Worm (Caenorhabditis elegans): ENCODE measurements around the gene dgk-2.

dgk-2 gene

DNA sequence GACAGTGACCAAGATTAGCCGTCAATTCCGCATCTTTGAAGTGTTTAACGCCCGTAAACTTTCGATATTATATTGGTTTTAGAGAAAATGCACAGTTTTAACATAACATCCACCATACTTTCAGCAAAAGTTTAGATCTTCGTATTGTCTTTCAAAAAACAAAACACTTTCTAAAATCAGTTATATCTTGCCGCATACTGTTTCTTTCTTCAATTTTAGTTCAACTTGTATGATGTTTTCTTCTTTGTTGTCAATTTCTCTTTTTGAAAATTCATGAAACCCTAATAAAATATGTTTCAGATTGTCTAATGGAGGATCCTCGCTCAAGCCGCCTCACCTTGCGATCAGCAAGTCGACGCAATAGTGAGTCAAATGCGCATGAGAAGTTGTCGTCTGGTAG is 50.4 kb downstream of the dgk-2 start, which contains the start of gene F02E8.4:
Gene F02E8.4 (plus strand): TSS at position 301 of the 400 bp plus-strand sequence.
- TF ChIP-seq nhr-10 (tag; optimal IDR thresholded peaks at IDR 0.05) (no peak), mab-5 (tag; optimal IDR thresholded peaks at IDR 0.05) (no peak), ztf-4 (tag; optimal IDR thresholded peaks at IDR 0.05) (no peak), gmeb-1 (tag; optimal IDR thresholded peaks at IDR 0.05) (no peak), nhr-237 (tag; optimal IDR thresholded peaks at IDR 0.05) (no peak), sem-4 (tag; optimal IDR thresholded peaks at IDR 0.05) (no peak), ztf-11 (tag; optimal IDR thresholded peaks at IDR 0.05) (no peak), elt-3 (tag; optimal IDR thresholded peaks at IDR 0.05) (no peak), lin-39 (tag; optimal IDR thresholded peaks at IDR 0.05) (no peak), crh-2 (tag; optimal IDR thresholded peaks at IDR 0.05) (no peak), egl-27 (tag; optimal IDR thresholded peaks at IDR 0.05) (no peak), nhr-11 (tag; optimal IDR thresholded peaks at IDR 0.05) (no peak), blmp-1 (tag; optimal IDR thresholded peaks at IDR 0.05; ENCODE audit: insufficient read depth) (no peak), R02D3.7 (tag; optimal IDR thresholded peaks at IDR 0.05) (no peak), F13H6.1 (tag; optimal IDR thresholded peaks at IDR 0.05) (no peak), ZK546.5 (tag; optimal IDR thresholded peaks at IDR 0.05) (no peak), mdl-1 (tag; optimal IDR thresholded peaks at IDR 0.05) (no peak)

DNA sequence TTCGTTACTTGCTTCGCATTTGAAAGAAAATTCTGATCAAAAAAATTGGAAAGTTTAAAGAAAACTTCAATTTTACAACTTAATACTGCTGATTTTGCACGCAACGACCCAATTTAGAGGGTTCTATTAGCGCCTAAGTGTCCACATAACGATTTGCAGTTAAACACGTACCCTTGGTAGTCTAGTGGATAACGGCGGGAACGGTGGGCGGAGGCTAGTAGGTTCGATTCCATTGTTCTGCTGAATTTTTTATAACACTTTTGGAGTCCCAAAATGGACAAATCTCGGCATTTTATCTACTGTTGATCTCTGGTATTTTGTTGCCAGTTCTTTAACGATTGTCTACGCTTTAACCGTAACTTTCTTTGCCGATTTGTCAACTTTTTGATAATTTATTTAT is 51.1 kb downstream of the dgk-2 start:
- TF ChIP-seq lsy-2 (tag; optimal IDR thresholded peaks at IDR 0.05) (no peak), crh-2 (tag; optimal IDR thresholded peaks at IDR 0.05) (no peak), dmd-4 (tag; optimal IDR thresholded peaks at IDR 0.05) (no peak), snpc-4 (tag; optimal IDR thresholded peaks at IDR 0.05) (no peak), nhr-237 (tag; optimal IDR thresholded peaks at IDR 0.05) (no peak)

DNA sequence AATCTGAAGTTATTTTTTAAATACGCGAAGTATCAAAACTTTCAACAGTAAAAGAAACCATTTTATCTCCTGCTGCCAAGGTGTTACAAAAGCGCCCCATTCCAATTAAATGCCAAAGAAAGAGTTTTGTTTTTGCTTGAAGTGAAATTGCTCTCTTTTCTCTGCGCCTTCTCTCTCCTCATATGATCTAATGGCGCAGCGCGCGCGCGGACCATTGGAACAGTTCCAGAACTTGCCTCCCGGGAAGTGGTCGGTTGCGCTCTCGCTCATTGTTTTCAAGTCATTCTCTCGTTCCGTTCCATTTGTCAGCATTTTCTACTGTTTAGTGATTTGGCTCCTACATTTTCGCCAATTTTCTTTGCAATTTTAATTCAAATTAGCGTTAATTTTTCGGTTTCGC is 52.3 kb downstream of the dgk-2 start:
- TF ChIP-seq mab-5 (tag; optimal IDR thresholded peaks at IDR 0.05) (no peak), blmp-1 (tag; optimal IDR thresholded peaks at IDR 0.05; ENCODE audit: insufficient read depth) (no peak), skn-1 (tag; optimal IDR thresholded peaks at IDR 0.05) (no peak), nhr-6 (tag; optimal IDR thresholded peaks at IDR 0.05) (no peak), zag-1 (tag; optimal IDR thresholded peaks at IDR 0.05) (no peak), nhr-25 (tag; optimal IDR thresholded peaks at IDR 0.05) (no peak)

DNA sequence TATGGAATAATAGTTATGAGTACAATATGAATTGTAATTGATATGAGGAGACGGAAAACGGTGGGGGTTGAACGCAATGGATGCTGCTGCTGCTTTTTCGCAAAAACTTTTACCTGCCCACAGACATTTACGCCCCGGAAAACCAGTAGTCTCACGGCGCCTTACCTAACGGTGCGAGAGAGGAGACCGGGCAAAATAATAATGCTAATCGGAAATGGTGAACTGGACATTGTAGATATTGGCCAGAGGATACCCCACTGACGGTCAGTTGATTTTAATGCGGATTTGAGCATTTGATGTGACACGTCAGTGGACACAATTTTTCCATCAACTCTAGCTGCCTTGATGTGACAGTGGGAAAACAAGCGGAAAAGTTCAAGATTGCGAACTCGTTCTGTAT is 55.9 kb downstream of the dgk-2 start, which contains the start of gene mltn-13:
Gene mltn-13 (minus strand): TSS at position 101 of the 400 bp plus-strand sequence.
- TF ChIP-seq nhr-21 (tag; optimal IDR thresholded peaks at IDR 0.05) (no peak), lin-39 (tag; optimal IDR thresholded peaks at IDR 0.05) (no peak), C34F6.9 (tag; optimal IDR thresholded peaks at IDR 0.05) (no peak), skn-1 (tag; optimal IDR thresholded peaks at IDR 0.05) (no peak), F13H6.1 (tag; optimal IDR thresholded peaks at IDR 0.05) (no peak), nhr-12 (tag; optimal IDR thresholded peaks at IDR 0.05) (no peak), peb-1 (tag; optimal IDR thresholded peaks at IDR 0.05) (no peak), nhr-237 (tag; optimal IDR thresholded peaks at IDR 0.05) (no peak), ztf-11 (tag; optimal IDR thresholded peaks at IDR 0.05) (no peak), nhr-23 (tag; optimal IDR thresholded peaks at IDR 0.05) (no peak), gmeb-1 (tag; optimal IDR thresholded peaks at IDR 0.05) (no peak), nhr-11 (tag; optimal IDR thresholded peaks at IDR 0.05) (no peak), sem-4 (tag; optimal IDR thresholded peaks at IDR 0.05) (no peak), Y55F3AM.14 (GFP tag; optimal IDR thresholded peaks at IDR 0.05) (no peak), mab-5 (tag; optimal IDR thresholded peaks at IDR 0.05) (no peak), ztf-4 (tag; optimal IDR thresholded peaks at IDR 0.05) (no peak), elt-3 (tag; optimal IDR thresholded peaks at IDR 0.05) (no peak)
